Fruit fly (Drosophila melanogaster): ENCODE data around the gene Ugt35C1.

Gene Ugt35C1

DNA sequence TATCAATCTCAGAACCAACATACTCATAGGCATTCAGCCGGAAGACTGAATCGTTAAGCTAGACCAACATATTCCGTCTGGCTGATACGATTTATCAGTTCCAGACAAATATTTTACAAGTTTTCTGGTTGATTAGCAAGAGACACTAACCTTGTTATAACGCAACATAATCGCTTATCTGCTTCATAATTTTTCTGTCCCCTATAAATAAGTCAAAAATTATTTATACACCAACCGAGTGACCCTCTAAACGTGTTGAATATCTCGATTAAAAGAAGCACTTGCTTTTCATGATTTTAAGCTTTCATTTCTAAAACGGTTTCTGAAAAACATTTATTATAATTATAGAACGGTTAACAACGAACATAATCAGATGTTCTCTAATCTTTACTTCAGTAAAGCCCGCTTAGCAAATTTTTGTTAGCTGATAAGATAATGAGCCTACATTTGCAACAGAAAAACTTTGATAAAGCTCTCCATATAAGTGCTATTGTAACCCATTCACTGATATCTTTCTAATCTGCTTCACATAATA lies 39.9 kb upstream of the Ugt35C1 start, which contains the start of gene Ugt35E2:
Gene Ugt35E2, minus strand, starts transcription at position 51 of the 535 bp plus-strand sequence.
- TF ChIP-seq CG11247 (GFP tag; IDR thresholded peaks at IDR 0.05): no peak
- TF ChIP-seq CG3847 (GFP tag; IDR thresholded peaks at IDR 0.05): no peak
- TF ChIP-seq CG15514 (GFP tag; optimal IDR thresholded peaks at IDR 0.05): no peak
- TF ChIP-seq CG12219 (GFP tag; optimal IDR thresholded peaks at IDR 0.05): no peak
- TF ChIP-seq H2.0 (GFP tag; IDR thresholded peaks at IDR 0.05): no peak
- TF ChIP-seq jigr1 (GFP tag; IDR thresholded peaks at IDR 0.05): no peak
- TF ChIP-seq CG34376 (GFP tag; optimal IDR thresholded peaks at IDR 0.05): peak; percentile 39
- TF ChIP-seq CG8359 (GFP tag; optimal IDR thresholded peaks at IDR 0.05; ENCODE audit: borderline replicate concordance): no peak
- no peak for TF ChIP-seq wor (GFP tag; IDR thresholded peaks at IDR 0.05)
- TF ChIP-seq CG12769 (tag; optimal IDR thresholded peaks at IDR 0.05): no peak
- TF ChIP-seq CG16813 (GFP tag; IDR thresholded peaks at IDR 0.05; ENCODE audit: partially characterized antibody): no peak
- no peak for TF ChIP-seq otp (GFP tag; IDR thresholded peaks at IDR 0.05)
- no peak for TF ChIP-seq CG3995 (GFP tag; optimal IDR thresholded peaks at IDR 0.05)
- no peak for TF ChIP-seq CG31224 (GFP tag; IDR thresholded peaks at IDR 0.05)
- peak; percentile 91 for TF ChIP-seq exex (tag; optimal IDR thresholded peaks at IDR 0.05)
- peak; percentile 34 for TF ChIP-seq Ets65A (GFP tag)

DNA sequence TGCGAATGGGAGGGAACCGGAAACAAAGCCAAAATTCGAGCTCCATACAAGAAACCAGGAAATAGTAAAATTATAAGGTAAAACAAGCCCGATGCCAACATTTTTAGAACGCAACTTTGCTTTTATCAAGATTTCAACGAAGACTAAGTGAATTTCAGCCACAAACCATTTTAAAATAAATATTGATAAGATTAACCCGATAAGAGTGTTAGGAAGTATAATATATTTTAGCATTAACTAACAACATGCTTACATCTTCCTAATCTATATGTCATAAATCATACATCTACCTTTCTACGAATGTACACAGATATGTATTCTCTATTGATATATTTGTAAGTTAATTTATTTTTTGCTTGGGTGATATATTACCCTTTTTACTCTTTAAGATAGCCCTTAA lies 37.8 kb upstream of the Ugt35C1 start, which contains the start of gene Ugt35E1:
Gene Ugt35E1, minus strand, starts transcription at position 101 of the 400 bp plus-strand sequence.
- no peak for TF ChIP-seq CG17186 (GFP tag; optimal IDR thresholded peaks at IDR 0.05)
- TF ChIP-seq exex (tag; optimal IDR thresholded peaks at IDR 0.05): peak; percentile 52

DNA sequence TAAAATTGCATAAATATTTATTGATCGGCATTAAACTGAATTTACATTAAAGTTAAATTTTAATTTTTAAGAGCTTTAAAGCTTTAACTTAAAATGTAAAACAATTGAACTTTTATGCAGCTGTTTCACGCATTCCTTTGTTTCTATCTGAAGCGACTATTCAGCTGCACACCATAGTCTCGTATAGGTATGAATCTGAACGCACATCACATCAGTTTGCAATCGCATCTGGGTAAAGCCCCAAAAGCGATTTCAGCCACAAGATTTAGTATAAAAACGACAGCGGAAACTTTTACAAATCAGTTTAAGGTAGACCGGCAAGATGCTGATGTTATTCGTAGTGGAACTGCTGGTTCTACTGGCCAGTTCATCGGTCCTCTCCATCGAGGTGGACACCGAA lies 32.8 kb upstream of the Ugt35C1 start, which contains the start of gene CG4757:
Gene CG4757, plus strand, starts transcription at position 301 of the 400 bp plus-strand sequence.
- TF ChIP-seq Chrac-16 (GFP tag; optimal IDR thresholded peaks at IDR 0.05) (no peak), CG11695 (GFP tag; IDR thresholded peaks at IDR 0.05) (no peak), CG5180 (GFP tag; optimal IDR thresholded peaks at IDR 0.05) (no peak)

DNA sequence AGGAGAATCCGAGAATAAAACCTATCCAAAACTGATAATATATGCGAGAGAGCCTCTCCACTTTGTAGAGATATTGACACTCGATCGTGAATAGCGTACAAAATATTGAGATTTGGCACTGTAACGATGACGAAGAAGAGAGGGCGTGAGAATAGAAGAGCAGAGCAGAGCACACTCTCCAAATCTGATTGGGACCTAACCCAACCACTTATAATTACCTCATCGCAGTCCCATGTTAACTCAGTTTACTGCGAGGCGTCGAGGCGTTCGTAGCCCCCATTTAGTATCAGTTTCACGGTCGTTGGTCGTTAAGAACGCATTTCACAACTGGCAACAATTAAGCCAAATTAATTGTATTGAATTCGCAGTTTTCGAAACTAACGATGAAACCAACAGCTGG lies 28.7 kb upstream of the Ugt35C1 start, which contains the start of gene Ugt302C1:
Gene Ugt302C1, plus strand, starts transcription at position 241 of the 400 bp plus-strand sequence.
- no peak for TF ChIP-seq CG9817 (tag; optimal IDR thresholded peaks at IDR 0.05)
- TF ChIP-seq CG17328 (GFP tag; IDR thresholded peaks at IDR 0.05): no peak
- no peak for TF ChIP-seq p53 (GFP tag; optimal IDR thresholded peaks at IDR 0.05)
- peak; percentile 10 for TF ChIP-seq HmgZ (tag; optimal IDR thresholded peaks at IDR 0.05)
- TF ChIP-seq sens (GFP tag): peak; percentile 49
- peak; percentile 33; the same call in 1 of the 2 replicates for TF ChIP-seq ham (GFP tag; IDR thresholded peaks at IDR 0.05)
- peak; percentile 37 for TF ChIP-seq CG3281 (GFP tag; optimal IDR thresholded peaks at IDR 0.05)
- TF ChIP-seq grn (GFP tag; optimal IDR thresholded peaks at IDR 0.05): peak; percentile 46
- no peak for TF ChIP-seq CG2199 (GFP tag; IDR thresholded peaks at IDR 0.05)
- peak; percentile 44; the same call in 1 of the 4 replicates for TF ChIP-seq Dll (GFP tag; IDR thresholded peaks at IDR 0.05; ENCODE audit: partially characterized antibody)
- 0 out of 2 replicates have a peak, but pooled peaks have one; percentile 11 for TF ChIP-seq CG42726 (GFP tag; IDR thresholded peaks at IDR 0.05; ENCODE audit: partially characterized antibody)
- peak; percentile 7 for TF ChIP-seq CG15514 (GFP tag; optimal IDR thresholded peaks at IDR 0.05)
- TF ChIP-seq jing (GFP tag; optimal IDR thresholded peaks at IDR 0.05): no peak
- TF ChIP-seq amos (GFP tag; IDR thresholded peaks at IDR 0.05; ENCODE audit: partially characterized antibody): no peak; the same call in 1 of the 2 replicates
- TF ChIP-seq CG8765 (GFP tag; IDR thresholded peaks at IDR 0.05): no peak
- TF ChIP-seq CG34224 (GFP tag; IDR thresholded peaks at IDR 0.05; ENCODE audit: partially characterized antibody): peak; percentile 57; the same call in 2 of the 3 replicates
- TF ChIP-seq Med (GFP tag): no peak
- TF ChIP-seq ranshi (GFP tag; IDR thresholded peaks at IDR 0.05): no peak
- peak; percentile 9 for TF ChIP-seq Meics (GFP tag; optimal IDR thresholded peaks at IDR 0.05)
- peak; percentile 29; the same call in 1 of the 2 replicates for TF ChIP-seq MBD-R2 (GFP tag; IDR thresholded peaks at IDR 0.05)
- TF ChIP-seq cas (GFP tag; IDR thresholded peaks at IDR 0.05): no peak
- TF ChIP-seq CG8290 (GFP tag; optimal IDR thresholded peaks at IDR 0.05): no peak
- TF ChIP-seq CG8290 (tag; optimal IDR thresholded peaks at IDR 0.05): no peak
- no peak for TF ChIP-seq Hsf (GFP tag; optimal IDR thresholded peaks at IDR 0.05)
- no peak for TF ChIP-seq CG16779 (GFP tag; IDR thresholded peaks at IDR 0.05)
- TF ChIP-seq B-H2 (GFP tag; optimal IDR thresholded peaks at IDR 0.05): peak; percentile 53
- TF ChIP-seq insv (GFP tag; optimal IDR thresholded peaks at IDR 0.05): peak in 1 of 2 experiments; percentile 13
- peak; percentile 74 for TF ChIP-seq yki (optimal IDR thresholded peaks at IDR 0.05)
